Fruit fly (Drosophila melanogaster): ENCODE measurements around the gene CG1847.

Gene CG1847

DNA sequence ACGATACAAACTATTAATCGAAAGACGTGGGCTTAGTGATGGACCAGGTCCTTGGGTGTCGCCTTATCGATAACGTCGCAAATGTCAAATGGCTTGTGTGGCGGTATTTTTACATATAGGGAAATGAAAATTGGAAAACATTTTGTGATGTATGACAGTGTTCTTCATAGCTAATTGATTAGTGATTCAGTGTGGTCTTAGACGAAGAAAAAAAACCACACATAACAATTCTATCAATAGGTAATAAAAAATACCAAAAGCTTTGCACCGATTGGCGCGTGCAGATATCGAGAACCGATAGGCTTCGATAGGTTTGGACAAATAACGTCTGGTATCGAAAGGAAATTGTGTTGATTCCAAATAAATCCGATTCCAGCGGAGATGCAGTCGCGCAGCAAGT is at the start of gene CG1847, which contains the start of gene Nrd1:
TSS of gene CG1847 (plus strand) at position 305 of the 400 bp plus-strand sequence.
TSS of gene Nrd1 (minus strand) at position 28 of the 400 bp plus-strand sequence.
- no peak for TF ChIP-seq Ets21C (GFP tag; optimal IDR thresholded peaks at IDR 0.05)
- TF ChIP-seq CG16779 (tag; optimal IDR thresholded peaks at IDR 0.05): no peak
- no peak for TF ChIP-seq Sox102F (GFP tag; optimal IDR thresholded peaks at IDR 0.05)
- TF ChIP-seq CG6854 (GFP tag; optimal IDR thresholded peaks at IDR 0.05): no peak
- no peak for TF ChIP-seq CG1621 (tag; optimal IDR thresholded peaks at IDR 0.05)
- no peak for TF ChIP-seq salr (GFP tag; optimal IDR thresholded peaks at IDR 0.05)
- no peak for TF ChIP-seq CG8319 (GFP tag; optimal IDR thresholded peaks at IDR 0.05)
- no peak for TF ChIP-seq CG11294 (GFP tag; IDR thresholded peaks at IDR 0.05)
- TF ChIP-seq fd85E (GFP tag; optimal IDR thresholded peaks at IDR 0.05): no peak
- TF ChIP-seq Blimp-1 (GFP tag; optimal IDR thresholded peaks at IDR 0.05): no peak
- TF ChIP-seq svp (GFP tag): no peak
- TF ChIP-seq CG34406 (GFP tag; optimal IDR thresholded peaks at IDR 0.05): no peak
- no peak for TF ChIP-seq CG6276 (GFP tag; optimal IDR thresholded peaks at IDR 0.05)

dm6 chrX:11819241-11819862 is 49.6 kb upstream of the CG1847 start:
- TF ChIP-seq eg (GFP tag; IDR thresholded peaks at IDR 0.05) (peak; percentile 42; the same call in 1 of the 3 replicates), CG8119 (GFP tag; IDR thresholded peaks at IDR 0.05) (peak; percentile 41; the same call in 1 of the 3 replicates), acj6 (GFP tag; optimal IDR thresholded peaks at IDR 0.05) (peak; percentile 15), CG31627 (GFP tag; optimal IDR thresholded peaks at IDR 0.05) (no peak), Eip93F (GFP tag; optimal IDR thresholded peaks at IDR 0.05) (no peak), Gug (GFP tag; IDR thresholded peaks at IDR 0.05) (no peak), CG32006 (GFP tag; optimal IDR thresholded peaks at IDR 0.05) (peak; percentile 43), pdm3 (GFP tag; optimal IDR thresholded peaks at IDR 0.05) (peak; percentile 0), CG34406 (GFP tag; optimal IDR thresholded peaks at IDR 0.05) (no peak), net (GFP tag; optimal IDR thresholded peaks at IDR 0.05) (no peak), lz (GFP tag; optimal IDR thresholded peaks at IDR 0.05) (no peak), svp (GFP tag) (peak; percentile 90), CG11294 (GFP tag; IDR thresholded peaks at IDR 0.05) (0 out of 2 replicates have a peak, but pooled peaks have one; percentile 41), CG10631 (GFP tag; optimal IDR thresholded peaks at IDR 0.05) (peak; percentile 18), CG1621 (tag; optimal IDR thresholded peaks at IDR 0.05) (no peak), spab (GFP tag; optimal IDR thresholded peaks at IDR 0.05) (no peak), CG3919 (GFP tag; optimal IDR thresholded peaks at IDR 0.05) (peak; percentile 1), topi (GFP tag; optimal IDR thresholded peaks at IDR 0.05) (no peak), fd85E (GFP tag; optimal IDR thresholded peaks at IDR 0.05) (no peak), CG7368 (GFP tag; optimal IDR thresholded peaks at IDR 0.05) (no peak), CG15336 (GFP tag; IDR thresholded peaks at IDR 0.05) (no peak; the same call in 1 of the 2 replicates), dac (GFP tag; optimal IDR thresholded peaks at IDR 0.05) (no peak), Eip75B (GFP tag; optimal IDR thresholded peaks at IDR 0.05) (peak; percentile 31), esn (GFP tag; optimal IDR thresholded peaks at IDR 0.05) (no peak), Sox14 (GFP tag; optimal IDR thresholded peaks at IDR 0.05) (peak; percentile 84), CG6163 (GFP tag; IDR thresholded peaks at IDR 0.05) (peak; percentile 38; the same call in 1 of the 3 replicates), Sox15 (GFP tag; optimal IDR thresholded peaks at IDR 0.05) (no peak), Eip78C (GFP tag) (peak; percentile 68), CG11902 (GFP tag; optimal IDR thresholded peaks at IDR 0.05) (no peak), dsx (GFP tag; optimal IDR thresholded peaks at IDR 0.05; ENCODE audit: poor library complexity, severe bottlenecking) (no peak), CG6854 (GFP tag; optimal IDR thresholded peaks at IDR 0.05) (no peak), vri (GFP tag; optimal IDR thresholded peaks at IDR 0.05) (peak; percentile 22), ss (GFP tag; optimal IDR thresholded peaks at IDR 0.05) (no peak)
